Fruit fly (Drosophila melanogaster): ENCODE measurements around the gene ImpL2.

DNA sequence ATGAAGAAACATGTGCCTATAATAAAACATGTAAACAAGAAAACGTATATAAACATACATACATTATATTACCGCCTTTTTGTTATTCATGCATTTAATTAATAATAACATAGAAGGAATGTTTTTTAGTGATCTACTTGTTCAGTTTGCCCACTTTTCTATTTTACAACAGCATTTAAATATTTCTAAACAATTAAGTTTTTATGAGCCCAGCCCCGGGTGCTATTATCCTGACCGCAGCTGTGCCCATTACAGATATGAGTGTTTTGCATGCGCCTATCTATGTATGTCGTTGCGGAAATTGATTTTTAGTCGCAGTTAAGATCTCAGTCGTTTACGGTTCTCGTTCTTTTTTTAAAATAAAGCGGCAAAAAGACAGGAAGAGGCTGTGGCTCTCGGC, 29.0 kb upstream of the ImpL2 start:
- TF ChIP-seq bab1 (GFP tag; optimal IDR thresholded peaks at IDR 0.05) (no peak), CG12768 (GFP tag; optimal IDR thresholded peaks at IDR 0.05) (no peak), cnc (optimal IDR thresholded peaks at IDR 0.05) (no peak), toe (GFP tag; optimal IDR thresholded peaks at IDR 0.05) (no peak), pad (GFP tag; optimal IDR thresholded peaks at IDR 0.05) (no peak), CG1620 (GFP tag; optimal IDR thresholded peaks at IDR 0.05) (no peak), ovo (GFP tag; optimal IDR thresholded peaks at IDR 0.05) (no peak), kay (GFP tag; ENCODE audit: borderline replicate concordance) (no peak), CG33017 (tag; optimal IDR thresholded peaks at IDR 0.05) (no peak), CG7101 (tag; optimal IDR thresholded peaks at IDR 0.05) (no peak)
